Fruit fly (Drosophila melanogaster) whole organism, embryonic: Measurements from ENCODE around the gene nonA.
A peak's percentile ranks its signal among the peaks of the same experiment; 100 is the strongest.

Source experiments
- Abd-B ChIP-seq: fragments of 200-800 bp; sonication (Bioruptor generic); optimal IDR thresholded peaks from 2 replicates; lab custom pipeline; 2018; ENCODE audit warnings: missing biosample characterization, mild to moderate bottlenecking, missing genetic modification characterization, moderate library complexity
- Adf1 ChIP-seq: fragments of 200-800 bp; sonication (Bioruptor generic); IDR thresholded peaks from 2 replicates; pipeline ENCODE4 v1.3.6; 2022; ENCODE audit warnings: missing biosample characterization, missing genetic modification characterization
- CG10267 ChIP-seq: fragments of 200-800 bp; sonication (Bioruptor generic); optimal IDR thresholded peaks from 2 replicates; lab custom pipeline; 2018; ENCODE audit warnings: missing biosample characterization, mild to moderate bottlenecking, missing genetic modification characterization, moderate library complexity
- CG10366 ChIP-seq: fragments of 200-800 bp; sonication (Bioruptor generic); IDR thresholded peaks from 2 replicates; pipeline ENCODE4 v1.3.6; 2022; ENCODE audit warnings: missing biosample characterization, missing genetic modification characterization
- CG10543 ChIP-seq: fragments of 200-800 bp; sonication (Bioruptor generic); optimal IDR thresholded peaks from 3 replicates; lab custom pipeline; 2017; ENCODE audit warnings: missing biosample characterization, mild to moderate bottlenecking, missing genetic modification characterization, moderate library complexity
- CG11456 ChIP-seq: fragments of 200-800 bp; sonication (Bioruptor generic); IDR thresholded peaks from 3 replicates; pipeline ENCODE4 v1.3.6; 2022; ENCODE audit warnings: missing biosample characterization, missing genetic modification characterization
- CG12104 ChIP-seq: fragments of 200-800 bp; sonication (Bioruptor generic); optimal IDR thresholded peaks from 3 replicates; lab custom pipeline; 2016; ENCODE audit warnings: missing biosample characterization, missing genetic modification characterization
- CG16863 ChIP-seq: fragments of 200-800 bp; sonication (Bioruptor generic); optimal IDR thresholded peaks from 3 replicates; lab custom pipeline; 2016; ENCODE audit warnings: missing biosample characterization, missing genetic modification characterization
- CG18011 ChIP-seq: fragments of 200-800 bp; sonication (Bioruptor generic); optimal IDR thresholded peaks from 2 replicates; lab custom pipeline; 2017; ENCODE audit warnings: missing biosample characterization, missing genetic modification characterization, mild to moderate bottlenecking, moderate library complexity, missing genotype
- CG18262 ChIP-seq: fragments of 200-800 bp; optimal IDR thresholded peaks from 3 replicates; lab custom pipeline; 2019; ENCODE audit warnings: missing biosample characterization, mild to moderate bottlenecking, missing genetic modification characterization, moderate library complexity
- CG2129 ChIP-seq: fragments of 200-800 bp; sonication (Bioruptor generic); IDR thresholded peaks from 2 replicates; pipeline ENCODE4 v1.3.6; 2022; ENCODE audit warnings: missing biosample characterization, missing genetic modification characterization; ENCODE audit not compliant: partially characterized antibody
- CG2202 ChIP-seq: fragments of 200-800 bp; sonication (Bioruptor generic); optimal IDR thresholded peaks from 2 replicates; lab custom pipeline; 2018; ENCODE audit warnings: missing biosample characterization, mild to moderate bottlenecking, missing genetic modification characterization
- CG30020 ChIP-seq: fragments of 200-800 bp; optimal IDR thresholded peaks from 2 replicates; lab custom pipeline; 2019; ENCODE audit warnings: missing biosample characterization, mild to moderate bottlenecking, missing genetic modification characterization, moderate library complexity
- CG3995 ChIP-seq: fragments of 200-800 bp; sonication (Bioruptor generic); optimal IDR thresholded peaks from 3 replicates; lab custom pipeline; 2016; ENCODE audit warnings: missing biosample characterization, missing genetic modification characterization
- CG4820 ChIP-seq: fragments of 200-800 bp; sonication (Bioruptor generic); optimal IDR thresholded peaks from 3 replicates; lab custom pipeline; 2016; ENCODE audit warnings: missing biosample characterization, missing genetic modification characterization
- CG6254 ChIP-seq: fragments of 200-800 bp; sonication (Bioruptor generic); optimal IDR thresholded peaks from 3 replicates; lab custom pipeline; 2017; ENCODE audit warnings: mild to moderate bottlenecking, missing biosample characterization, missing genetic modification reagents, missing genetic modification characterization
- CG6654 ChIP-seq: fragments of 200-800 bp; sonication (Bioruptor generic); optimal IDR thresholded peaks from 2 replicates; lab custom pipeline; 2017; ENCODE audit warnings: missing biosample characterization, mild to moderate bottlenecking, missing genetic modification characterization
- CG6813 ChIP-seq: fragments of 200-800 bp; sonication (Bioruptor generic); optimal IDR thresholded peaks from 2 replicates; lab custom pipeline; 2017; ENCODE audit warnings: missing biosample characterization, missing genetic modification characterization, mild to moderate bottlenecking, moderate library complexity, missing genetic modification reagents
- CG7372 ChIP-seq: fragments of 200-800 bp; sonication (Bioruptor generic); IDR thresholded peaks from 2 replicates; pipeline ENCODE4 v1.3.6; 2022; ENCODE audit warnings: missing biosample characterization, missing genetic modification characterization
- CG7556 ChIP-seq: fragments of 200-800 bp; sonication (Bioruptor generic); optimal IDR thresholded peaks from 2 replicates; lab custom pipeline; 2017; ENCODE audit warnings: missing biosample characterization, mild to moderate bottlenecking, missing genetic modification characterization
- CG8089 ChIP-seq: fragments of 200-800 bp; sonication (Bioruptor generic); optimal IDR thresholded peaks from 3 replicates; lab custom pipeline; 2016; ENCODE audit warnings: missing biosample characterization, missing genetic modification characterization
- CG8359 ChIP-seq: fragments of 200-800 bp; sonication (Bioruptor generic); optimal IDR thresholded peaks from 2 replicates; lab custom pipeline; 2017; ENCODE audit warnings: missing biosample characterization, mild to moderate bottlenecking, missing genetic modification characterization, borderline replicate concordance
- CG9437 ChIP-seq: fragments of 200-800 bp; sonication (Bioruptor generic); optimal IDR thresholded peaks from 2 replicates; lab custom pipeline; 2018; ENCODE audit warnings: missing biosample characterization, mild to moderate bottlenecking, missing genetic modification characterization
- CG9609 ChIP-seq: fragments of 200-800 bp; sonication (Bioruptor generic); optimal IDR thresholded peaks from 3 replicates; lab custom pipeline; 2016; ENCODE audit warnings: missing biosample characterization, missing genetic modification characterization
- Doc2 ChIP-seq: fragments of 200-800 bp; sonication (Bioruptor generic); IDR thresholded peaks from 2 replicates; pipeline ENCODE4 v1.3.6; 2022; ENCODE audit warnings: missing biosample characterization, missing genetic modification characterization
- Dref ChIP-seq: fragments of 200-800 bp; sonication (Bioruptor generic); IDR thresholded peaks from 2 replicates; pipeline ENCODE4 v1.3.6; 2022; ENCODE audit warnings: missing biosample characterization, missing genetic modification characterization
- HLH54F ChIP-seq: fragments of 200-800 bp; sonication (Bioruptor generic); optimal IDR thresholded peaks from 3 replicates; lab custom pipeline; 2016; ENCODE audit warnings: missing biosample characterization, missing genetic modification characterization
- Hey ChIP-seq: fragments of 200-800 bp; sonication (Bioruptor generic); optimal IDR thresholded peaks from 3 replicates; lab custom pipeline; 2018; ENCODE audit warnings: missing biosample characterization, mild to moderate bottlenecking, missing genetic modification characterization
- Hr3 ChIP-seq: fragments of 200-800 bp; sonication (Bioruptor generic); optimal IDR thresholded peaks from 3 replicates; lab custom pipeline; 2016; ENCODE audit warnings: missing biosample characterization, missing genetic modification characterization
- MBD-R2 ChIP-seq: fragments of 200-800 bp; sonication (Bioruptor generic); IDR thresholded peaks from 2 replicates; pipeline ENCODE4 v1.3.6; 2022; ENCODE audit warnings: missing biosample characterization, missing genetic modification characterization
- Myb ChIP-seq: fragments of 200-800 bp; sonication (Bioruptor generic); optimal IDR thresholded peaks from 2 replicates; lab custom pipeline; 2016; ENCODE audit warnings: missing biosample characterization, missing genetic modification characterization
- Optix ChIP-seq: fragments of 200-800 bp; sonication (Bioruptor generic); IDR thresholded peaks from 3 replicates; pipeline ENCODE4 v1.3.6; 2022; ENCODE audit warnings: missing biosample characterization, missing genetic modification characterization
- Ssrp ChIP-seq: fragments of 200-800 bp; sonication (Bioruptor generic); optimal IDR thresholded peaks from 2 replicates; lab custom pipeline; 2018; ENCODE audit warnings: missing biosample characterization, mild to moderate bottlenecking, missing genetic modification characterization, moderate library complexity
- Tbp ChIP-seq: fragments of >200 bp; optimal IDR thresholded peaks from 2 replicates; lab custom pipeline; 2018; ENCODE audit warnings: missing biosample characterization, missing genetic modification characterization
- crp ChIP-seq, 2 experiments: fragments of 200-800 bp; sonication (Bioruptor generic); optimal IDR thresholded peaks; 2 replicates in 1 of 2; 3 replicates in 1 of 2; lab custom pipeline; 2017; ENCODE audit warnings: missing biosample characterization in 2 of 2, missing genetic modification characterization in 2 of 2, mild to moderate bottlenecking in 1 of 2, moderate library complexity in 1 of 2
- da ChIP-seq: fragments of 200-800 bp; sonication (Bioruptor generic); optimal IDR thresholded peaks from 2 replicates; lab custom pipeline; 2016; ENCODE audit warnings: missing biosample characterization, missing genetic modification characterization
- dati ChIP-seq: fragments of 200-800 bp; sonication (Bioruptor generic); IDR thresholded peaks from 2 replicates; pipeline ENCODE4 v1.3.6; 2022; ENCODE audit warnings: missing biosample characterization, missing genetic modification characterization
- fd102C ChIP-seq: fragments of 200-800 bp; sonication (Bioruptor generic); optimal IDR thresholded peaks from 2 replicates; lab custom pipeline; 2018; ENCODE audit warnings: missing biosample characterization, mild to moderate bottlenecking, missing genetic modification characterization, moderate library complexity
- gsb ChIP-seq: fragments of 200-800 bp; sonication (Bioruptor generic); IDR thresholded peaks from 2 replicates; pipeline ENCODE4 v1.3.6; 2022; ENCODE audit warnings: missing biosample characterization, missing genetic modification characterization
- insv ChIP-seq, 2 experiments: fragments of 200-800 bp; sonication (Bioruptor generic); optimal IDR thresholded peaks; 3 replicates each; lab custom pipeline; 2016 to 2018; ENCODE audit warnings: missing biosample characterization in 2 of 2, missing genetic modification characterization in 2 of 2
- jigr1 ChIP-seq: fragments of 200-800 bp; sonication (Bioruptor generic); IDR thresholded peaks from 3 replicates; pipeline ENCODE4 v1.3.6; 2022; ENCODE audit warnings: missing biosample characterization, missing genetic modification characterization
- pita ChIP-seq: fragments of 200-800 bp; sonication (Bioruptor generic); optimal IDR thresholded peaks from 2 replicates; lab custom pipeline; 2017; ENCODE audit warnings: missing biosample characterization, mild to moderate bottlenecking, missing genetic modification characterization
- pum ChIP-seq: fragments of 200-800 bp; sonication (Bioruptor generic); optimal IDR thresholded peaks from 2 replicates; lab custom pipeline; 2016; ENCODE audit warnings: missing biosample characterization, missing genetic modification characterization
- sc ChIP-seq, 3 experiments: fragments of >200 bp in 2 of 3; fragments of 200-800 bp in 1 of 3; sonication (Bioruptor generic) in 1 of 3; optimal IDR thresholded peaks; 2 replicates in 2 of 3; 3 replicates in 1 of 3; lab custom pipeline; 2017; ENCODE audit warnings: mild to moderate bottlenecking in 1 of 3, missing biosample characterization in 1 of 3, missing genetic modification characterization in 1 of 3, missing genetic modification reagents in 1 of 3
- sens ChIP-seq: fragments of 200-800 bp; sonication (Bioruptor generic); peaks from one replicate; lab custom pipeline; 2016; ENCODE audit warnings: missing biosample characterization, missing genetic modification characterization
- stc ChIP-seq: fragments of 200-800 bp; sonication (Bioruptor generic); IDR thresholded peaks from 2 replicates; pipeline ENCODE4 v1.3.6; 2022; ENCODE audit warnings: missing biosample characterization, missing genetic modification characterization
- sug ChIP-seq: fragments of 200-800 bp; optimal IDR thresholded peaks from 2 replicates; lab custom pipeline; 2019; ENCODE audit warnings: missing biosample characterization, mild to moderate bottlenecking, missing genetic modification characterization, moderate library complexity
- wdn ChIP-seq: fragments of 200-800 bp; sonication (Bioruptor generic); IDR thresholded peaks from 2 replicates; pipeline ENCODE4 v1.3.6; 2022; ENCODE audit warnings: missing biosample characterization, missing genetic modification characterization
- wor ChIP-seq: fragments of 200-800 bp; sonication (Bioruptor generic); IDR thresholded peaks from 2 replicates; pipeline ENCODE4 v1.3.6; 2022; ENCODE audit warnings: missing biosample characterization, missing genetic modification characterization

The nonA gene

dm6 chrX:16320197-16320921, 41.0 kb upstream of the nonA start, which contains the start of gene Cyp1 (continued):
- TF ChIP-seq pita (GFP tag; lab: Kevin White, UChicago) = no peak
- TF ChIP-seq gsb (GFP tag; lab: Robert Waterston, UW) = peak; percentile 45
- peak; percentile 31 for TF ChIP-seq CG4820 (GFP tag; lab: Kevin White, UChicago)
- TF ChIP-seq CG6654 (GFP tag; lab: Kevin White, UChicago) = no peak
- 0 out of 2 replicates have a peak, but pooled peaks have one; percentile 31 for TF ChIP-seq stc (GFP tag; lab: Robert Waterston, UW)
- no peak for TF ChIP-seq crp (GFP tag; optimal IDR thresholded peaks at IDR 0.05; lab: Kevin White, UChicago)
- TF ChIP-seq CG16863 = no peak
- TF ChIP-seq Hr3 (GFP tag; lab: Kevin White, UChicago) = peak; percentile 5
- no peak for TF ChIP-seq CG8359 (GFP tag; lab: Kevin White, UChicago)
- TF ChIP-seq sc (optimal IDR thresholded peaks at IDR 0.05; lab: Kevin White, UChicago) = no peak
- no peak for TF ChIP-seq sc (GFP tag; optimal IDR thresholded peaks at IDR 0.05; lab: Kevin White, UChicago)
- TF ChIP-seq Ssrp (tag; lab: Kevin White, UChicago) = no peak
- no peak for TF ChIP-seq CG8089
- TF ChIP-seq CG2202 (tag; lab: Kevin White, UChicago) = no peak
- peak; percentile 95 for TF ChIP-seq CG3995
- peak; percentile 88 for TF ChIP-seq Adf1 (GFP tag; lab: Robert Waterston, UW)
- TF ChIP-seq Doc2 (GFP tag; lab: Robert Waterston, UW) = no peak
- TF ChIP-seq pum = no peak
- TF ChIP-seq CG6254 (GFP tag; lab: Kevin White, UChicago) = no peak
- TF ChIP-seq fd102C (GFP tag; lab: Kevin White, UChicago) = no peak
- peak; percentile 37 for TF ChIP-seq CG10366 (GFP tag; lab: Robert Waterston, UW)
- TF ChIP-seq CG11456 = 0 out of 3 replicates have a peak, but pooled peaks have one; percentile 66
- TF ChIP-seq sug (tag; lab: Kevin White, UChicago) = no peak
- TF ChIP-seq CG6813 (GFP tag; lab: Kevin White, UChicago) = no peak
- no peak for TF ChIP-seq Tbp (GFP tag; lab: Kevin White, UChicago)
- no peak for TF ChIP-seq Abd-B
- TF ChIP-seq CG9609 (GFP tag; lab: Kevin White, UChicago) = no peak
- TF ChIP-seq jigr1 (GFP tag; lab: Robert Waterston, UW) = 0 out of 3 replicates have a peak, but pooled peaks have one; percentile 40
- no peak for TF ChIP-seq insv (GFP tag; optimal IDR thresholded peaks at IDR 0.05; lab: Kevin White, UChicago)
- peak; percentile 94 for TF ChIP-seq CG30020 (tag; lab: Kevin White, UChicago)
- peak; percentile 42; the same call in 1 of the 2 replicates for TF ChIP-seq wdn (GFP tag; lab: Robert Waterston, UW)
- no peak for TF ChIP-seq CG9437 (GFP tag; lab: Kevin White, UChicago)
- peak; percentile 44 for TF ChIP-seq Myb
- no peak for TF ChIP-seq CG10267 (tag; lab: Kevin White, UChicago)
- no peak for TF ChIP-seq wor (GFP tag; lab: Robert Waterston, UW)
- TF ChIP-seq CG12104 = no peak
- peak; percentile 9 for TF ChIP-seq HLH54F (GFP tag; lab: Kevin White, UChicago)
- peak; percentile 88 for TF ChIP-seq sens (GFP tag; lab: Kevin White, UChicago)
- TF ChIP-seq Hey (tag; lab: Kevin White, UChicago) = no peak
- no peak for TF ChIP-seq CG18011 (GFP tag; lab: Kevin White, UChicago)
- 0 out of 2 replicates have a peak, but pooled peaks have one; percentile 17 for TF ChIP-seq dati (GFP tag; lab: Robert Waterston, UW)
- TF ChIP-seq Dref (GFP tag; lab: Robert Waterston, UW) = peak; percentile 83
- TF ChIP-seq CG18262 (tag; lab: Kevin White, UChicago) = peak; percentile 13
- peak; percentile 52 for TF ChIP-seq MBD-R2
- peak; percentile 32; the same call in 1 of the 2 replicates for TF ChIP-seq CG2129
- peak; percentile 38; the same call in 1 of the 2 replicates for TF ChIP-seq CG7372 (GFP tag; lab: Robert Waterston, UW)
- no peak for TF ChIP-seq CG10543 (GFP tag; lab: Kevin White, UChicago)
- TF ChIP-seq CG7556 (GFP tag; lab: Kevin White, UChicago) = no peak
- no peak for TF ChIP-seq da (GFP tag; lab: Kevin White, UChicago)
- peak; percentile 25; the same call in 1 of the 3 replicates for TF ChIP-seq Optix (GFP tag; lab: Robert Waterston, UW)
